Worm (Caenorhabditis elegans) whole organism, early embryonic: Measurements from ENCODE around the gene F22H10.6.

Experiments
- aly-1 ChIP-seq: sonication (generic microtip); optimal IDR thresholded peaks from 2 replicates; lab custom pipeline; 2016; ENCODE audit warnings: missing genetic modification characterization, missing compliant biosample characterization
- ceh-13 ChIP-seq: fragments of 200-800 bp; sonication (Bioruptor generic); optimal IDR thresholded peaks from 2 replicates; lab custom pipeline; 2018; ENCODE audit warnings: mild to moderate bottlenecking, missing genetic modification characterization, missing compliant biosample characterization
- flt-1 ChIP-seq: fragments of 200-800 bp; sonication (Bioruptor generic); IDR thresholded peaks from 2 replicates; pipeline ENCODE4 v1.3.6; 2022; ENCODE audit warnings: missing genetic modification characterization, missing compliant biosample characterization
- tbx-37 ChIP-seq: fragments of 200-800 bp; sonication (Bioruptor generic); conservative IDR thresholded peaks from 2 replicates; pipeline ENCODE4 v1.3.6; 2022; ENCODE audit warnings: missing genetic modification reagents, missing genetic modification characterization, missing compliant biosample characterization
- tra-4 ChIP-seq: sonication (generic microtip); optimal IDR thresholded peaks from 2 replicates; lab custom pipeline; 2017; ENCODE audit warnings: missing genetic modification characterization, missing compliant biosample characterization

ce11 chrX:16729259-16729658, 38.1 kb upstream of the F22H10.6 start, which contains the start of gene hda-4:
- TF ChIP-seq tra-4 (tag; lab: Kevin White, UChicago) (no peak), ceh-13 (GFP tag; lab: Kevin White, UChicago) (no peak), aly-1 (tag; lab: Kevin White, UChicago) (no peak), tbx-37 (no peak), flt-1 (GFP tag; lab: Robert Waterston, UW) (no peak)
